Fruit fly (Drosophila melanogaster) whole organism, embryonic: ENCODE results near the gene CG5968.

Experiments used
- Abd-B ChIP-seq: fragments of 200-800 bp; sonication (Bioruptor generic); optimal IDR thresholded peaks from 2 replicates; lab custom pipeline; 2018; ENCODE audit warnings: missing biosample characterization, mild to moderate bottlenecking, missing genetic modification characterization, moderate library complexity
- CG17186 ChIP-seq: fragments of 200-800 bp; sonication (Bioruptor generic); optimal IDR thresholded peaks from 3 replicates; lab custom pipeline; 2017; ENCODE audit warnings: missing biosample characterization, missing genetic modification reagents, missing genetic modification characterization
- CG2875 ChIP-seq: fragments of 200-800 bp; sonication (Bioruptor generic); optimal IDR thresholded peaks from 2 replicates; lab custom pipeline; 2017; ENCODE audit warnings: missing biosample characterization, mild to moderate bottlenecking, missing genetic modification characterization, missing genetic modification reagents
- CG32532 ChIP-seq: fragments of 200-800 bp; sonication (Bioruptor generic); IDR thresholded peaks from 2 replicates; pipeline ENCODE4 v1.3.6; 2022; ENCODE audit warnings: missing biosample characterization, missing genetic modification characterization
- TFAM ChIP-seq: fragments of 200-800 bp; sonication (Bioruptor generic); optimal IDR thresholded peaks from 2 replicates; lab custom pipeline; 2017; ENCODE audit warnings: missing biosample characterization, missing genetic modification characterization, inconsistent platforms
- ac ChIP-seq: fragments of 200-800 bp; sonication (Bioruptor generic); optimal IDR thresholded peaks from 3 replicates; lab custom pipeline; 2017; ENCODE audit warnings: missing biosample characterization, mild to moderate bottlenecking, missing genetic modification characterization
- az2 ChIP-seq: fragments of 200-800 bp; sonication (Bioruptor generic); optimal IDR thresholded peaks from 3 replicates; lab custom pipeline; 2016; ENCODE audit warnings: missing biosample characterization, missing genetic modification characterization
- lola ChIP-seq, 3 experiments: fragments of >200 bp in 2 of 3; fragments of 200-800 bp in 1 of 3; sonication (Bioruptor generic) in 1 of 3; optimal IDR thresholded peaks; 2 replicates each; lab custom pipeline; 2017 to 2019; ENCODE audit warnings: missing biosample characterization in 3 of 3, missing genetic modification characterization in 3 of 3, mild to moderate bottlenecking in 1 of 3, moderate library complexity in 1 of 3

DNA sequence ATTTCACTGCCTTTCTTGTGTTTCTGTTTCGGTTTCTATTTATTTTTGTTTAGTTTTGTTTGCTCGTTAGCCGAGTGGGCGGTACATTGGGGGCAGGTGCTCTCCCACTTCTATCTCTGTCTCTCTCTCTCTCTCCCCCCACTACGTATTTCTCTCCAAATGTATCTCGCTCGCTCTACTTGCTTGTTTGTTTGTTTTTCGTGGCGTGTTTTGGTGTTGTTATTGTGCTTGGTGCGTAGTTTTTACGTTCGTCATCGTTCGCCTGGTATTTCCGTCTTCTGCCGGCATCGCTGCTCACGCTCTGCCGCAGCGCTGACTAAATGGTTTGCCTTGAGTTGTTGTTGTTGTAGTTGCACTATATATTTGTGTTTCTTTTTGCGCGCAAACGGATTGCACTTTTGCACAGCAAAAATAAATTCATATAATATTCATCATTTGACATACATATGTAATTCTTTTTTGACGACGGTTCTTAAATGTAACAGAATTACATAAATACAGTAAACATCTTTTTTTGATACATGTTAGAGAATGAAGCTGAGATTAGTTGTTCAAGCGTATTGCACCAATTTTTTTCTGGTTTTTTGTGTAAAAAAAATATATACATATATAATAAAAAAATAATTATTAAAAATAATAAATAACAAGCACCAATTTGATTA is 15.5 kb downstream of the CG5968 start:
- TF ChIP-seq CG32532 (GFP tag; lab: Robert Waterston, UW) (peak; percentile 62; the same call in 1 of the 2 replicates), Abd-B (GFP tag; lab: Kevin White, UChicago) (no peak), ac (GFP tag; lab: Kevin White, UChicago) (no peak), TFAM (GFP tag; lab: Kevin White, UChicago) (no peak), CG17186 (GFP tag; lab: Kevin White, UChicago) (peak; percentile 39), CG2875 (GFP tag; lab: Kevin White, UChicago) (no peak), lola (GFP tag; optimal IDR thresholded peaks at IDR 0.05; lab: Kevin White, UChicago) (no peak), az2 (no peak)
